Fruit fly (Drosophila melanogaster): Measurements from ENCODE around the gene CG33337.

DNA sequence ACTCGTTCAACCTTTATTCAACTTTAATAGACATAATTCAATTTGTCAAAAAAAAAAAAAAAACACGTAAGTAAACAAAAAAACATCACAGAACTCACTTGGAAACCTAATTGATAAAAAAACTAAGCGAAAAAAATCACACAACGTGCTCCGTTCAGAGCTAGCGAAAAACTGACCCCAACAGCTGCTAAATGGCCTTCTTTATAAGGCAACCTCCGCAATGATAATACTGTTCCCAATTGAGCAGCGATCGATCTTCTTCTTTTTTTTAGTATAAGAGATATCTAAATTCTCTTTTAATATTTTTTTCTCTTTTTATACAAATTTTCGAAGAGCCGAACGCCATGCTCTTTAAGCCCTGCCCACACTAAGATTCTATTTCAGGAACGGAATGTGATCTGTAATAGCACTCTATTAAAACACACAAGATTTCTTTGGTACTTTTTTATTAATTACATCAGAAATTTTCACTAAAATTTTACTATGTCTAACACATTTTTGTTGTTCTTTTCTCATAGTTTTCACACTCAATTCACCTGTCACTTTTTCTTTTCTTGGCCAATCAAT, 12.8 kb upstream of the CG33337 start, which contains the start of gene CG10184:
- no peak for TF ChIP-seq CTCF (optimal IDR thresholded peaks at IDR 0.05)
- TF ChIP-seq CG8478 (optimal IDR thresholded peaks at IDR 0.05): no peak

Data from S2 (cell line).